Worm (Caenorhabditis elegans): ENCODE data around the gene C50F4.9.

- TF ChIP-seq him-1 (tag; optimal IDR thresholded peaks at IDR 0.05) (no peak), dao-5 (tag; optimal IDR thresholded peaks at IDR 0.05) (no peak)
These were observed 27.3 kb downstream of the C50F4.9 start, which contains the start of gene gsnl-1 for ce11 chrV:9496742-9497141.

All from whole organism, L4/young adult.